Worm (Caenorhabditis elegans): ENCODE results near the gene F44A6.4.

DNA sequence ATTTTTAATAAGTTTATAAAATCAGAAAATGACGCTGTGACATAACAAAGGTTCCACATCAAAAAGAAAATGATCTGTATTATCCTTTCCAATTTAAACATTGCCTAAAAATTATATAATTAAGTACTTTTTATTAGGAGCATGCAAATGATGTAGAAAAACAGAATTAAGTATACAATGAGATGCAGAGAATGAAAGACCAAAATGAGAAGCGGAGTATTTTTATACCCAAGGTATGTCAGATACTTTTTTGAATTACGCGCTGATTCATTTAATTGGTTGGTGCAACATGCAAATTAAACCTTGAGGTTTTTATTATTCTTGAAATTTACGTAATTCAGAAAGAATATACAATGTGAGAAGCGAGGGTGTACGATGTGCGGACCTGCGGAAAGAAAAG lies 44.7 kb upstream of the F44A6.4 start, which contains the start of gene C32A9.1:
- TF ChIP-seq tlp-1 (tag; optimal IDR thresholded peaks at IDR 0.05) (no peak), lin-15B (tag; optimal IDR thresholded peaks at IDR 0.05) (no peak), nhr-237 (tag; optimal IDR thresholded peaks at IDR 0.05) (no peak), fkh-4 (tag; optimal IDR thresholded peaks at IDR 0.05; ENCODE audit: borderline replicate concordance) (no peak), tbx-2 (tag; optimal IDR thresholded peaks at IDR 0.05) (no peak), lsy-2 (tag; optimal IDR thresholded peaks at IDR 0.05) (no peak), vab-15 (tag; optimal IDR thresholded peaks at IDR 0.05) (no peak)
